Worm (Caenorhabditis elegans): ENCODE data around the gene F33G12.3.

Gene F33G12.3

ce11 chrII:5061794-5062368 is 28.0 kb upstream of the F33G12.3 start, which contains the start of gene smc-5:
smc-5 (plus strand) TSS chrII:5062125.
- TF ChIP-seq mef-2 (tag; optimal IDR thresholded peaks at IDR 0.05) (peak; percentile 51), egl-27 (tag; optimal IDR thresholded peaks at IDR 0.05) (no peak), tbx-2 (tag; optimal IDR thresholded peaks at IDR 0.05) (peak; percentile 57), unc-98 (GFP tag; IDR thresholded peaks at IDR 0.05) (peak; percentile 25; the same call in 1 of the 2 replicates), sptf-1 (tag; optimal IDR thresholded peaks at IDR 0.05) (no peak), blmp-1 (tag; optimal IDR thresholded peaks at IDR 0.05) (peak; percentile 71), unc-30 (tag; optimal IDR thresholded peaks at IDR 0.05) (no peak), aha-1 (tag; optimal IDR thresholded peaks at IDR 0.05) (no peak), jun-1 (tag; optimal IDR thresholded peaks at IDR 0.05) (peak; percentile 32), sox-4 (tag; optimal IDR thresholded peaks at IDR 0.05) (peak; percentile 16), ceh-90 (tag; optimal IDR thresholded peaks at IDR 0.05) (no peak), swsn-7 (tag; optimal IDR thresholded peaks at IDR 0.05) (peak; percentile 59), C34B4.2 (tag; optimal IDR thresholded peaks at IDR 0.05) (no peak), pag-3 (tag; optimal IDR thresholded peaks at IDR 0.05; ENCODE audit: borderline replicate concordance, insufficient read depth) (no peak), vab-15 (tag; optimal IDR thresholded peaks at IDR 0.05) (peak; percentile 60), unc-130 (tag; optimal IDR thresholded peaks at IDR 0.05) (peak; percentile 45), nhr-76 (tag; optimal IDR thresholded peaks at IDR 0.05) (no peak), hpl-2 (GFP tag; optimal IDR thresholded peaks at IDR 0.05) (peak; percentile 8), xbp-1 (tag; optimal IDR thresholded peaks at IDR 0.05) (peak; percentile 56), nhr-237 (tag; optimal IDR thresholded peaks at IDR 0.05) (no peak), ceh-63 (GFP tag; optimal IDR thresholded peaks at IDR 0.05) (no peak), irx-1 (tag; optimal IDR thresholded peaks at IDR 0.05) (no peak), grh-1 (GFP tag; IDR thresholded peaks at IDR 0.05) (no peak), aly-2 (tag; optimal IDR thresholded peaks at IDR 0.05) (peak; percentile 28), lin-39 (tag; optimal IDR thresholded peaks at IDR 0.05) (no peak), ceh-82 (tag; optimal IDR thresholded peaks at IDR 0.05) (peak in 2 of 3 experiments; percentile 37 to 79), dsc-1 (tag; optimal IDR thresholded peaks at IDR 0.05) (peak; percentile 39), nhr-11 (tag; optimal IDR thresholded peaks at IDR 0.05) (no peak), lin-15B (tag; optimal IDR thresholded peaks at IDR 0.05) (peak; percentile 87), zip-4 (GFP tag; optimal IDR thresholded peaks at IDR 0.05) (no peak), ama-1 (optimal IDR thresholded peaks at IDR 0.05) (no peak), lir-3 (tag; optimal IDR thresholded peaks at IDR 0.05; ENCODE audit: poor library complexity) (peak; percentile 73), lin-13 (GFP tag; optimal IDR thresholded peaks at IDR 0.05) (peak; percentile 41), F16B12.6 (tag; optimal IDR thresholded peaks at IDR 0.05) (peak; percentile 65), nhr-90 (tag; optimal IDR thresholded peaks at IDR 0.05; ENCODE audit: poor library complexity) (peak; percentile 60), fkh-4 (tag; optimal IDR thresholded peaks at IDR 0.05; ENCODE audit: borderline replicate concordance) (no peak), pax-3 (tag; optimal IDR thresholded peaks at IDR 0.05) (peak; percentile 53), lin-35 (GFP tag; optimal IDR thresholded peaks at IDR 0.05) (peak; percentile 84 to 94), lin-14 (GFP tag; optimal IDR thresholded peaks at IDR 0.05) (peak; percentile 69), snpc-4 (tag; optimal IDR thresholded peaks at IDR 0.05) (peak; percentile 63), skn-1 (tag; optimal IDR thresholded peaks at IDR 0.05) (peak; percentile 89), egl-13 (tag; optimal IDR thresholded peaks at IDR 0.05) (no peak), mab-9 (GFP tag; IDR thresholded peaks at IDR 0.05) (no peak), lsy-2 (tag; optimal IDR thresholded peaks at IDR 0.05) (peak; percentile 71 to 94), zag-1 (tag; optimal IDR thresholded peaks at IDR 0.05) (no peak), efl-1 (optimal IDR thresholded peaks at IDR 0.05) (peak; percentile 84 to 88), efl-1 (GFP tag; optimal IDR thresholded peaks at IDR 0.05 in 1 of 2) (peak; percentile 86 to 98), rnt-1 (tag; optimal IDR thresholded peaks at IDR 0.05) (peak; percentile 82), mep-1 (tag; optimal IDR thresholded peaks at IDR 0.05) (peak; percentile 69), nhr-20 (tag; optimal IDR thresholded peaks at IDR 0.05) (peak; percentile 66), snu-23 (GFP tag; optimal IDR thresholded peaks at IDR 0.05) (peak; percentile 78), nhr-71 (tag; optimal IDR thresholded peaks at IDR 0.05) (peak; percentile 75), nhr-85 (tag) (peak; percentile 69)

Data from whole organism, L1 larva.